Worm (Caenorhabditis elegans) whole organism, L4/young adult: ENCODE measurements around the gene glp-1.

Experiments
- W03F9.2 ChIP-seq: fragments of 150-350 bp; optimal IDR thresholded peaks from 2 replicates; lab custom pipeline; 2014; ENCODE audit warnings: missing biosample characterization, missing genetic modification characterization
- dao-5 ChIP-seq: sonication (generic microtip); optimal IDR thresholded peaks from 2 replicates; lab custom pipeline; 2016; ENCODE audit warnings: missing genotype, missing genetic modification characterization, moderate library complexity, missing compliant biosample characterization
- him-1 ChIP-seq: sonication (generic microtip); optimal IDR thresholded peaks from 2 replicates; lab custom pipeline; 2016; ENCODE audit warnings: missing genotype, missing genetic modification reagents, missing genetic modification characterization, missing compliant biosample characterization

The glp-1 gene

DNA sequence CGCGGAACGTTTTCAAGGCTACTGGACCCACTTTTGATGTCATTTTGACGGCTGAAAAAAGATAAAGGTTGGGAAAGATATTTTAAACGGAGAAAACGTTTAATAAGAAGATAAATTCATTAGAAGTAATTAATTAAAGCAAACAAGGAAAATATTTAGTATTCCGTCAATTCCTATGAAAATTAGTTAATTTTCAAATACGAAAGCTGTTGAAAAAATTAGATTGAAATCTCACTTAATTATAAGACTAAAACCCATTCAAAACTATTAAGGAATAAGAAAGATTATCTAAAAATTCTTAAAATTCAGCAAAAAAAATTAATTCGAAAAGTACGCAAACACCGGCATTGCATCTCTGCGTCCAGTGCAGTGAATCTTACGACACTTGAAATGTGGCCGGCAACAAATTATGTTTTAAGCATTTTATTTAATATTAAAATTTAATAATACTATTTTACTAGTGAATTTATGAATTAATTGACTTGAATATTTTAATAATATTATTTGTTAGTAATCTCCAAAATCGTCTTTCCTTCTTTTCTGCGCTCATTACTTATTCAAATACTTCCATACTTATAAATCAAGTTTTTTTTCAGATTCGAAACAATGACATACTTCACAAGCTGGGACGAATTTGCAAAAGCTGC lies 52.8 kb downstream of the glp-1 start, which contains the start of the genes ZK512.2 and ZK512.4:
Gene ZK512.2, minus strand, starts transcription at position 51 of the 647 bp plus-strand sequence.
Gene ZK512.4, plus strand, starts transcription at position 597 of the 647 bp plus-strand sequence.
- TF ChIP-seq dao-5 (tag; lab: Kevin White, UChicago) (no peak), W03F9.2 (tag; lab: Kevin White, UChicago) (peak; percentile 65), him-1 (no peak)

DNA sequence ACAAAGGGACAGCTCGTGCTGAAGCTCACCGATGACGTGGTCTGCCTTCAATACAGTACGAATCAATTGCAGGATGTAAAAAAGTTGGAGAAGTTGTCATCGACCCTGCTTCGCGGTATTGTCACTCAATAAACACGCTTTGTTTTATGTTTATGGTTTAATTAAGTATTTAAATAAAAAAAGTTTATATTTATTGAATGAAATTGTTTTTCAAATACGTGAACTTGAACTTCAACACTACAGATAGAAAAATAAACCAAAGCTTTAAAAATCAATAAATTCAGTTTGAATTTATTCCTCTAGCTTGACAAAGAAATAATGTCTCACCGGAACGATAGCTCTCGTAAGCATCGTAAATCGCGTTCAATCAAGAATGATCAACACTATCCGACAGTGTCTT lies 53.7 kb downstream of the glp-1 start, which contains the start of gene ZK512.8:
Gene ZK512.8, plus strand, starts transcription at position 301 of the 400 bp plus-strand sequence.
- TF ChIP-seq W03F9.2 (tag; lab: Kevin White, UChicago) (no peak), him-1 (no peak), dao-5 (tag; lab: Kevin White, UChicago) (no peak)

DNA sequence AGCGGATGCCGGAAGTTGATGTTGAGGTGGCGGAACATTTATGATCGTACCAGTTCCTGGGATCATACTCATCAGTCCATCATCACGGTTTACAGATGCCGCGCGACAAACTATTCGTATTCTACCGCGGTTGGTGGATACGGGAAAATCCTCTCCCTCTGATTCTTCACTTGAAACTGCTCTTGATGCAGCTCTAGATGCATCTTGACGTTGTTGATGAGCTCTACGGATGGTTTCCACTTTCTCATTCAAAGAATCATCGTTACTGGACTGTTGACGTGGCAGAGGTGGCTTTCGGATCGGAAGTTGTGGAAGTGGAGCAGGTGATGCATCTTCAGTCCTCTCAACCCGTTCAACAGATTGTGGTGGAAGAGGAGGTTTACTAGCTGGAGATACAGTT lies 57.1 kb downstream of the glp-1 start:
- no peak for TF ChIP-seq him-1
- TF ChIP-seq dao-5 (tag; lab: Kevin White, UChicago), result no peak
- no peak for TF ChIP-seq W03F9.2 (tag; lab: Kevin White, UChicago)
